Worm (Caenorhabditis elegans) whole organism, midembryonic: Measurements from ENCODE around the gene C56E6.2.

ENCODE experiments used
- T22C8.4 ChIP-seq: fragments of 200-800 bp; sonication (Bioruptor generic); IDR thresholded peaks from 2 replicates; pipeline ENCODE4 v1.3.6; 2022; ENCODE audit warnings: missing genetic modification characterization, missing compliant biosample characterization
- cog-1 ChIP-seq: sonication (generic microtip); optimal IDR thresholded peaks from 2 replicates; lab custom pipeline; 2016; ENCODE audit warnings: missing genetic modification characterization, missing compliant biosample characterization
- flt-1 ChIP-seq: fragments of 200-800 bp; sonication (Bioruptor generic); IDR thresholded peaks from 2 replicates; pipeline ENCODE4 v1.3.6; 2022; ENCODE audit warnings: missing genetic modification characterization, missing compliant biosample characterization
- klf-2 ChIP-seq: fragments of 200-800 bp; sonication (Bioruptor generic); conservative IDR thresholded peaks from 2 replicates; pipeline ENCODE4 v1.3.6; 2022; ENCODE audit warnings: missing genetic modification reagents, missing genetic modification characterization, missing compliant biosample characterization
- med-1 ChIP-seq: sonication (generic microtip); optimal IDR thresholded peaks from 2 replicates; lab custom pipeline; 2017; ENCODE audit warnings: missing genetic modification characterization, mild to moderate bottlenecking, missing compliant biosample characterization, antibody characterized with exemption, missing genetic modification reagents; ENCODE audit not compliant: insufficient read depth
- ref-1 ChIP-seq: fragments of 200-800 bp; sonication (Bioruptor generic); conservative IDR thresholded peaks from 2 replicates; pipeline ENCODE4 v1.3.6; 2022; ENCODE audit warnings: missing genetic modification reagents, missing genetic modification characterization, missing compliant biosample characterization
- tab-1 ChIP-seq: fragments of 200-800 bp; sonication (Bioruptor generic); IDR thresholded peaks from 2 replicates; pipeline ENCODE4 v1.3.6; 2022; ENCODE audit warnings: missing genetic modification characterization, missing compliant biosample characterization
- ztf-23 ChIP-seq: fragments of 200-800 bp; sonication (Bioruptor generic); IDR thresholded peaks from 2 replicates; pipeline ENCODE4 v1.3.6; 2022; ENCODE audit warnings: missing genetic modification reagents, missing genetic modification characterization, missing compliant biosample characterization
- ztf-29 ChIP-seq: fragments of 200-800 bp; sonication (Bioruptor generic); IDR thresholded peaks from 2 replicates; pipeline ENCODE4 v1.3.6; 2022; ENCODE audit warnings: missing genetic modification reagents, missing genetic modification characterization, missing compliant biosample characterization

Gene C56E6.2

ce11 chrII:6528629-6529028, 3.9 kb downstream of the C56E6.2 start, which contains the start of gene C56E6.4:
C56E6.4 (minus strand) TSS chrII:6528729.
- TF ChIP-seq flt-1, result no peak
- TF ChIP-seq ztf-23, result no peak
- no peak for TF ChIP-seq T22C8.4 (GFP tag; lab: Robert Waterston, UW)
- TF ChIP-seq ref-1 (GFP tag; lab: Robert Waterston, UW), result no peak
- TF ChIP-seq cog-1 (tag; lab: Kevin White, UChicago), result no peak
- no peak for TF ChIP-seq ztf-29
- no peak for TF ChIP-seq klf-2
- no peak for TF ChIP-seq med-1
- no peak for TF ChIP-seq tab-1

- TF ChIP-seq flt-1, result no peak
- no peak for TF ChIP-seq T22C8.4 (GFP tag; lab: Robert Waterston, UW)
- no peak for TF ChIP-seq med-1
- TF ChIP-seq klf-2, result no peak
- TF ChIP-seq cog-1 (tag; lab: Kevin White, UChicago), result no peak
These were observed 6.8 kb downstream of the C56E6.2 start, which contains the start of gene abch-1 for ce11 chrII:6531527-6531926. abch-1 (minus strand) TSS chrII:6531627.

DNA sequence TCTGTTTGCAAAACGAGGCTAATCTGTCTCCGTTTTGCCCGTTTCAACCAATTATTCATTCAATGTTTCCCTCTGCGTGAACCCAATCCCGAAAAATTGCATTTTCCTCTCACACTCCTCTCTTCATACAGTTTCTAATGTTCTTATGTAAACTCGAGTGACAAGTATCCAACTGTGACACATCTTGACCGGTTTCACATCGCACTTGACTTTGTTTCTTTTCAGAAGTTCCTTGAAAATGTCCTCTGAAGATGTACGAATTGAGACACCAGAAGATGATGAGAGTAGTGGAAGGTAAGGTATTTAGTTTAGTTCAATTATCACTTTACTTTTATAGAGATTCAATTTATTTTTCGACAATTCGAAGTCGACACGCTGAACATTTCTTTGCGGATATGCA, 7.2 kb downstream of the C56E6.2 start, which contains the start of gene abcx-1:
TSS of gene abcx-1 (plus strand) at position 224 of the 400 bp plus-strand sequence.
- no peak for TF ChIP-seq med-1
- no peak for TF ChIP-seq klf-2
- TF ChIP-seq tab-1, result no peak
- TF ChIP-seq ref-1 (GFP tag; lab: Robert Waterston, UW), result no peak
- no peak for TF ChIP-seq flt-1
- no peak for TF ChIP-seq ztf-29

DNA sequence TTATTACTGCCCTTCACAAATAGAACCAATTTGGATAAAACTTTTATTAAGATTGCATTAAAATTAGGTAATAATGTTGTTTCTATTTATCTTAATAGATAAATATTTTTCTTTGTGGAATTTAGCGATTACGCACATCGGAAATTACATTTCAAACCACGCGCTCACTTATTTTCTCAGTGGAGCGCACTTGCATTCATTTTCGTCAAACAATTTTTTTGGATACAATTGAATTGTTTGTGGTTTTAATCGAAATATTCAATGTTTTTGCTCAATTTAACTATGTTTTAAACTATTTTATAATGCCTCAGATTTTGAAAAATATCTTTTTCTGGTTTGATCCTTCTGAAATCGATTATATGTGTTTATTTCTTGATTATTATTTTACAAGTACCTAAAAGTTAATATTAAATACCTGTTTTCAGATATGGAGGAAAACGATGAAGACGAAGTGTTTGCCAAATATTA, 11.3 kb downstream of the C56E6.2 start, which contains the start of gene utp-20:
TSS of gene utp-20 (plus strand) at position 418 of the 468 bp plus-strand sequence.
- no peak for TF ChIP-seq flt-1
- peak; percentile 14 for TF ChIP-seq cog-1 (tag; lab: Kevin White, UChicago)

DNA sequence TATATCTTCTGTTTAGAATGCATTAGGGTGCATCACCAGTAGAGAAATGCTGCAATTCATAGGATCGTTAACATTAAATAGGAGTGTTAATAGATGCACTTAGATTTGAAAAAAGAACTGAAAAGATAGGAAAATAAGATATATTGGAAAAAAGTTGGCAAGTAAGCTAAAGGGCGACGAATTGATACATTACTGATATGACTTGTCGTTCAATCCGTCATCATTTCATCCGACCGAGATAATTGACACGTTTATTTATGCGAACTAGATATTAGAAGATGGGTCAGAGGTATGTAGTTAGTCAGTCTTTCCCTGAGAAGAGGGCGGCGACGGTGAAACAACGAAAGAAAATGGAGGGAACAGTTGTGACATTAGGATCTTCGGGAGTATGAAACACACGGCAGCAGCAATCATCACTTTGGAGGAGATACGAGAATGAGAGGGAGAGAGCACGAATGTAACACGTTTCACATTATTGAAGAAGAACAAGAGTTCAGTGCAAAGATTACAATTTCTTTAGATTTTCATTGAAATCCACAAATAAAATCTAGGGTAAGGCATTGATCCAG, 20.2 kb downstream of the C56E6.2 start, which contains the start of gene lron-15:
TSS of gene lron-15 (minus strand) at position 51 of the 569 bp plus-strand sequence.
- TF ChIP-seq T22C8.4 (GFP tag; lab: Robert Waterston, UW), result no peak
- no peak for TF ChIP-seq flt-1

- TF ChIP-seq med-1 (no peak), flt-1 (no peak), tab-1 (no peak), ztf-29 (no peak), klf-2 (no peak), T22C8.4 (GFP tag; lab: Robert Waterston, UW) (no peak), cog-1 (tag; lab: Kevin White, UChicago) (no peak), ref-1 (GFP tag; lab: Robert Waterston, UW) (no peak), ztf-23 (no peak)
These were observed 29.9 kb downstream of the C56E6.2 start, which contains the start of gene wrn-1 for ce11 chrII:6554677-6555076. wrn-1 (plus strand) TSS chrII:6554977.

ce11 chrII:6558887-6559286, 34.2 kb downstream of the C56E6.2 start:
- TF ChIP-seq med-1 (no peak), cog-1 (tag; lab: Kevin White, UChicago) (no peak), klf-2 (no peak), T22C8.4 (GFP tag; lab: Robert Waterston, UW) (no peak), ztf-29 (no peak), ref-1 (GFP tag; lab: Robert Waterston, UW) (no peak), tab-1 (no peak), flt-1 (no peak), ztf-23 (no peak)

DNA sequence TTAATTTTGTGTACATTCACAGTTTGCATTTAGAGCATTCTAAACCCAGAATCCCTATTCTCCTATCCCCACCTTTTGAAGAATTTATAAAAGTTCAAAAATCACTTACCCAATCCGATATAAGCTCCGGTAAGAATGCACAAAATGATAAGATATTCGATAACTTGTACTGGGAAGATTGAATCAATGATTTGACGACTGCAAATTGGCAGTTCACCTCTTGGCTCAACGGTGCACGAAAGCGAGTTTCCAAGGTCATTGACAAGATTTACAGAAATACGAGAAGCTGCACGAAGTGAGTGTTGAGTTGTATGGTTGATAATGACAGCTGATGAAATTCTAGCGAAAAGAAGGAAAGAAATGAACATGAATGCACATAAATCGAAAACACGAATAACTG, 35.6 kb downstream of the C56E6.2 start:
- no peak for TF ChIP-seq ref-1 (GFP tag; lab: Robert Waterston, UW)
- no peak for TF ChIP-seq cog-1 (tag; lab: Kevin White, UChicago)
- no peak for TF ChIP-seq T22C8.4 (GFP tag; lab: Robert Waterston, UW)
- no peak for TF ChIP-seq klf-2
- no peak for TF ChIP-seq ztf-29
- TF ChIP-seq flt-1, result no peak
- TF ChIP-seq ztf-23, result no peak
- no peak for TF ChIP-seq tab-1
- no peak for TF ChIP-seq med-1

DNA sequence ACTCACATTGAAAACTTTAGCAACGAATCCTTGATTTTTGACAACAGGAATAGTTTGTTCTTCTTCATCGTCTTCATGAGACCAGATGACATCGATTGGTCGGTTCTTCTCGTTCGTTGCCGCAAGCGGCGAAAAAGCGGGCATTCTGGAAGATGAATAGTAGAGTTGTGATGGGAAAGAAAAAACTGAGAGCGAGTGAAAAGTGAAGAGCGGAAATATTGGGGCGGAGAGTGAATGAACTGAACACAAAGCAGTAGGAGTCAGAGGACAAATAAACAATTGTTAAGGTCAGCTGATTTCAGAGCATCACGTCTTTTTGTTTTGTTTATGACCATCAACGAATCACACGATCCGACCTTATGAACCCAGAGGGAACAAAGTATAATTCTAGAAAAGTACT, 36.6 kb downstream of the C56E6.2 start, which contains the start of gene F18C5.10:
TSS of gene F18C5.10 (minus strand) at position 145 of the 400 bp plus-strand sequence.
- TF ChIP-seq ref-1 (GFP tag; lab: Robert Waterston, UW), result no peak
- TF ChIP-seq flt-1, result no peak
- TF ChIP-seq T22C8.4 (GFP tag; lab: Robert Waterston, UW), result no peak
- TF ChIP-seq cog-1 (tag; lab: Kevin White, UChicago), result no peak
- TF ChIP-seq tab-1, result no peak
- no peak for TF ChIP-seq klf-2
- TF ChIP-seq med-1, result no peak
- TF ChIP-seq ztf-29, result no peak
- no peak for TF ChIP-seq ztf-23

DNA sequence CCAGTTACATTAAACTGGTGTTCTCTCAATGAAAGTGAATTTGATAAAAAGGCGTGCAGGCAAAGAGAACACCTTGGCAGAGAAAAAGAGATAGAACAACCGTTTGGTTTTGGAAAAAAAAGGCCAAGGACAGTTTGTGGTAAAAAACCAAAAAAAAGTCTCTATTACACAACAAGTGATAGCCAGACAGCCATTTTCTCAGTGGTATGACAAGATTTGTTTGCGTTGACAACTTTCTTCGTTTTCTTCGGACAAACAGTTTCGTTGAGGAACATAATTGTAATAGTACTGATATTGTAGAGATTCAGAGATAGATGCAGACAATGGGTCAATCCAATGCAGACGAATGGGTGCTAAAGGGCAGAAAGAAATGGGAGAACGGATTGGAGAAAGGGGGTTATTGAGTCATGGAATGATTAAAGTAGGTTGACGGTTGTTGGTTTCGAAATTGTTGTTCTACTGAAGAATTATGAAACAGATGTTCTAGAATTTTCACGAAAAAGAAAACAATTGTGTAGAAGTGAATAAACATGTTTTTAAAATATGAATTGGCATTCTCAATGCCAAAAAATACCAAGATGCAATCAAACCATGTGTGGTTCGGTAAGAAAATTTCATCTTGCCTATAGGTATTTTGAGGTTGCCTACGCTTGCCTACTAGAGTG, 37.6 kb downstream of the C56E6.2 start:
- TF ChIP-seq tab-1, result no peak
- no peak for TF ChIP-seq ref-1 (GFP tag; lab: Robert Waterston, UW)
- TF ChIP-seq ztf-23, result 0 out of 2 replicates have a peak, but pooled peaks have one; percentile 50
- no peak for TF ChIP-seq ztf-29
- TF ChIP-seq med-1, result no peak

- TF ChIP-seq cog-1 (tag; lab: Kevin White, UChicago), result peak; percentile 13
- TF ChIP-seq med-1, result no peak
- no peak for TF ChIP-seq ztf-29
These were observed 38.5 kb downstream of the C56E6.2 start for ce11 chrII:6563238-6563637.
